Fruit fly (Drosophila melanogaster) whole organism, embryonic: ENCODE measurements around the gene CG44362.

Experiments
- Antp ChIP-seq: fragments of 200-800 bp; sonication (Bioruptor generic); optimal IDR thresholded peaks from 3 replicates; lab custom pipeline; 2016; ENCODE audit warnings: missing biosample characterization, missing genetic modification characterization
- Blimp-1 ChIP-seq: fragments of 200-800 bp; sonication (Bioruptor generic); optimal IDR thresholded peaks from 3 replicates; lab custom pipeline; 2018; ENCODE audit warnings: missing biosample characterization, missing genetic modification characterization, mild to moderate bottlenecking, moderate library complexity, missing genetic modification reagents
- CG11504 ChIP-seq: fragments of 200-800 bp; sonication (Bioruptor generic); optimal IDR thresholded peaks from 3 replicates; lab custom pipeline; 2019; ENCODE audit warnings: missing biosample characterization, mild to moderate bottlenecking, missing genetic modification characterization, moderate library complexity
- CG11723 ChIP-seq: fragments of 200-800 bp; sonication (Bioruptor generic); optimal IDR thresholded peaks from 2 replicates; lab custom pipeline; 2017; ENCODE audit warnings: missing biosample characterization, mild to moderate bottlenecking, missing genetic modification characterization
- CG12391 ChIP-seq: fragments of 200-800 bp; sonication (Bioruptor generic); optimal IDR thresholded peaks from 3 replicates; lab custom pipeline; 2018; ENCODE audit warnings: missing biosample characterization, mild to moderate bottlenecking, missing genetic modification characterization, moderate library complexity
- CG12744 ChIP-seq: fragments of 200-800 bp; sonication (Bioruptor generic); optimal IDR thresholded peaks from 2 replicates; lab custom pipeline; 2016; ENCODE audit warnings: missing biosample characterization, missing genetic modification characterization
- CG14014 ChIP-seq: fragments of 200-800 bp; sonication (Bioruptor generic); IDR thresholded peaks from 2 replicates; pipeline ENCODE4 v1.3.6; 2022; ENCODE audit warnings: missing biosample characterization, missing genetic modification characterization
- CG14965 ChIP-seq: fragments of 200-800 bp; sonication (Bioruptor generic); optimal IDR thresholded peaks from 2 replicates; lab custom pipeline; 2016; ENCODE audit warnings: missing biosample characterization, missing genetic modification characterization, borderline replicate concordance
- CG16813 ChIP-seq: fragments of 200-800 bp; sonication (Bioruptor generic); IDR thresholded peaks from 3 replicates; pipeline ENCODE4 v1.3.6; 2022; ENCODE audit warnings: missing biosample characterization, missing genetic modification characterization; ENCODE audit not compliant: partially characterized antibody
- CG1792 ChIP-seq: fragments of 200-800 bp; sonication (Bioruptor generic); optimal IDR thresholded peaks from 2 replicates; lab custom pipeline; 2016; ENCODE audit warnings: missing biosample characterization, missing genetic modification characterization
- CG18619 ChIP-seq: fragments of 200-800 bp; sonication (Bioruptor generic); optimal IDR thresholded peaks from 3 replicates; lab custom pipeline; 2017; ENCODE audit warnings: missing biosample characterization, mild to moderate bottlenecking, missing genetic modification characterization
- CG2120 ChIP-seq: fragments of 200-800 bp; sonication (Bioruptor generic); optimal IDR thresholded peaks from 3 replicates; lab custom pipeline; 2016; ENCODE audit warnings: missing biosample characterization, missing genetic modification characterization
- CG2875 ChIP-seq: fragments of 200-800 bp; sonication (Bioruptor generic); optimal IDR thresholded peaks from 2 replicates; lab custom pipeline; 2017; ENCODE audit warnings: missing biosample characterization, mild to moderate bottlenecking, missing genetic modification characterization, missing genetic modification reagents
- CG2889 ChIP-seq: fragments of 200-800 bp; sonication (Bioruptor generic); IDR thresholded peaks from 3 replicates; pipeline ENCODE4 v1.3.6; 2022; ENCODE audit warnings: missing biosample characterization, missing genetic modification characterization
- CG3726 ChIP-seq: fragments of 200-800 bp; sonication (Bioruptor generic); IDR thresholded peaks from 3 replicates; pipeline ENCODE4, ENCODE4 v1.3.6; 2022; ENCODE audit warnings: missing biosample characterization, missing genetic modification characterization
- CG3995 ChIP-seq: fragments of 200-800 bp; sonication (Bioruptor generic); optimal IDR thresholded peaks from 3 replicates; lab custom pipeline; 2016; ENCODE audit warnings: missing biosample characterization, missing genetic modification characterization
- CG6765 ChIP-seq: fragments of 200-800 bp; sonication (Bioruptor generic); optimal IDR thresholded peaks from 3 replicates; lab custom pipeline; 2017; ENCODE audit warnings: missing biosample characterization, mild to moderate bottlenecking, missing genetic modification characterization
- CG8281 ChIP-seq: fragments of 200-800 bp; sonication (Bioruptor generic); optimal IDR thresholded peaks from 2 replicates; lab custom pipeline; 2018; ENCODE audit warnings: missing biosample characterization, mild to moderate bottlenecking, missing genetic modification characterization, moderate library complexity
- CG8478 ChIP-seq: fragments of >200 bp; optimal IDR thresholded peaks from 2 replicates; lab custom pipeline; 2018
- CG9437 ChIP-seq: fragments of 200-800 bp; sonication (Bioruptor generic); optimal IDR thresholded peaks from 2 replicates; lab custom pipeline; 2018; ENCODE audit warnings: missing biosample characterization, mild to moderate bottlenecking, missing genetic modification characterization
- CHES-1-like ChIP-seq: fragments of 200-800 bp; sonication (Bioruptor generic); optimal IDR thresholded peaks from 2 replicates; lab custom pipeline; 2016; ENCODE audit warnings: missing biosample characterization, missing genetic modification characterization
- H15 ChIP-seq: fragments of 200-800 bp; sonication (Bioruptor generic); IDR thresholded peaks from 3 replicates; pipeline ENCODE4 v1.3.6; 2022; ENCODE audit warnings: missing biosample characterization, missing genetic modification characterization
- Hr78 ChIP-seq, 2 experiments: fragments of 200-800 bp in 1 of 2; fragments of >200 bp in 1 of 2; sonication (Bioruptor generic) in 1 of 2; optimal IDR thresholded peaks; 2 replicates each; lab custom pipeline; 2017 to 2019; ENCODE audit warnings: missing biosample characterization in 2 of 2, missing genetic modification characterization in 2 of 2, mild to moderate bottlenecking in 1 of 2, moderate library complexity in 1 of 2
- Meics ChIP-seq: fragments of 200-800 bp; sonication (Bioruptor generic); optimal IDR thresholded peaks from 2 replicates; lab custom pipeline; 2017; ENCODE audit warnings: missing biosample characterization, mild to moderate bottlenecking, missing genetic modification characterization
- Mrtf ChIP-seq: fragments of 200-800 bp; sonication (Bioruptor generic); IDR thresholded peaks from 3 replicates; pipeline ENCODE4 v1.3.6; 2022; ENCODE audit warnings: missing biosample characterization, missing genetic modification characterization
- NFAT ChIP-seq: fragments of 200-800 bp; sonication (Bioruptor generic); IDR thresholded peaks from 2 replicates; pipeline ENCODE4 v1.3.6; 2022; ENCODE audit warnings: missing biosample characterization, missing genetic modification characterization
- Optix ChIP-seq: fragments of 200-800 bp; sonication (Bioruptor generic); IDR thresholded peaks from 3 replicates; pipeline ENCODE4 v1.3.6; 2022; ENCODE audit warnings: missing biosample characterization, missing genetic modification characterization
- Side ChIP-seq: fragments of 200-800 bp; sonication (Bioruptor generic); optimal IDR thresholded peaks from 2 replicates; lab custom pipeline; 2016; ENCODE audit warnings: missing biosample characterization, missing genetic modification characterization
- Spps ChIP-seq: fragments of 200-800 bp; sonication (Bioruptor generic); optimal IDR thresholded peaks from 2 replicates; lab custom pipeline; 2018; ENCODE audit warnings: missing biosample characterization, mild to moderate bottlenecking, missing genetic modification characterization
- Usf ChIP-seq: fragments of 200-800 bp; sonication (Bioruptor generic); optimal IDR thresholded peaks from 2 replicates; lab custom pipeline; 2017; ENCODE audit warnings: missing genotype, missing biosample characterization, missing genetic modification characterization
- ab ChIP-seq: fragments of 200-800 bp; sonication (Bioruptor generic); optimal IDR thresholded peaks from 2 replicates; lab custom pipeline; 2016; ENCODE audit warnings: missing biosample characterization, missing genetic modification characterization
- bowl ChIP-seq: fragments of 200-800 bp; sonication (Bioruptor generic); IDR thresholded peaks from 2 replicates; pipeline ENCODE4 v1.3.6; 2022; ENCODE audit warnings: missing biosample characterization, missing genetic modification characterization
- bsh ChIP-seq, 2 experiments: fragments of 200-800 bp; sonication (Bioruptor generic); optimal IDR thresholded peaks; 2 replicates each; lab custom pipeline; 2017 to 2018; ENCODE audit warnings: mild to moderate bottlenecking in 2 of 2, missing biosample characterization in 2 of 2, missing genetic modification characterization in 2 of 2, moderate library complexity in 1 of 2
- chif ChIP-seq, 2 experiments: fragments of 200-800 bp; sonication (Bioruptor generic); optimal IDR thresholded peaks; 3 replicates each; lab custom pipeline; 2016; ENCODE audit warnings: missing biosample characterization in 2 of 2, missing genetic modification characterization in 2 of 2
- corto ChIP-seq: fragments of 200-800 bp; sonication (Bioruptor generic); optimal IDR thresholded peaks from 2 replicates; lab custom pipeline; 2016; ENCODE audit warnings: missing biosample characterization, mild to moderate bottlenecking, missing genetic modification characterization, moderate library complexity
- danr ChIP-seq: fragments of 200-800 bp; sonication (Bioruptor generic); IDR thresholded peaks from 2 replicates; pipeline ENCODE4 v1.3.6; 2022; ENCODE audit warnings: missing biosample characterization, missing genetic modification characterization
- dpn ChIP-seq, 2 experiments: fragments of 200-800 bp; sonication (Bioruptor generic); optimal IDR thresholded peaks; 3 replicates each; lab custom pipeline; 2016; ENCODE audit warnings: missing biosample characterization in 2 of 2, missing genetic modification characterization in 2 of 2
- ewg ChIP-seq: fragments of 200-800 bp; sonication (Bioruptor generic); optimal IDR thresholded peaks from 3 replicates; lab custom pipeline; 2017; ENCODE audit warnings: mild to moderate bottlenecking, missing biosample characterization, missing genetic modification reagents, missing genetic modification characterization
- ftz-f1 ChIP-seq: fragments of 200-800 bp; sonication (Bioruptor generic); optimal IDR thresholded peaks from 2 replicates; lab custom pipeline; 2016; ENCODE audit warnings: missing biosample characterization, missing genetic modification characterization
- gem ChIP-seq: fragments of 200-800 bp; sonication (Bioruptor generic); optimal IDR thresholded peaks from 2 replicates; lab custom pipeline; 2019; ENCODE audit warnings: missing biosample characterization, mild to moderate bottlenecking, missing genetic modification characterization, moderate library complexity
- hbn ChIP-seq: fragments of 200-800 bp; sonication (Bioruptor generic); IDR thresholded peaks from 2 replicates; pipeline ENCODE4 v1.3.6; 2022; ENCODE audit warnings: missing biosample characterization, missing genetic modification characterization; ENCODE audit not compliant: partially characterized antibody
- kah ChIP-seq: fragments of 200-800 bp; sonication (Bioruptor generic); optimal IDR thresholded peaks from 2 replicates; lab custom pipeline; 2018; ENCODE audit warnings: missing biosample characterization, mild to moderate bottlenecking, missing genetic modification characterization
- knrl ChIP-seq: fragments of 200-800 bp; sonication (Bioruptor generic); IDR thresholded peaks from 3 replicates; pipeline ENCODE4 v1.3.6; 2022; ENCODE audit warnings: missing biosample characterization, missing genetic modification characterization; ENCODE audit not compliant: partially characterized antibody
- lbe ChIP-seq: fragments of 200-800 bp; sonication (Bioruptor generic); optimal IDR thresholded peaks from 2 replicates; lab custom pipeline; 2016; ENCODE audit warnings: missing biosample characterization, mild to moderate bottlenecking, missing genetic modification characterization
- row ChIP-seq: fragments of 200-800 bp; sonication (Bioruptor generic); IDR thresholded peaks from 3 replicates; pipeline ENCODE4 v1.3.6; 2022; ENCODE audit warnings: missing biosample characterization, missing genetic modification characterization
- sc ChIP-seq, 3 experiments: fragments of >200 bp in 2 of 3; fragments of 200-800 bp in 1 of 3; sonication (Bioruptor generic) in 1 of 3; optimal IDR thresholded peaks; 2 replicates in 2 of 3; 3 replicates in 1 of 3; lab custom pipeline; 2017; ENCODE audit warnings: mild to moderate bottlenecking in 1 of 3, missing biosample characterization in 1 of 3, missing genetic modification characterization in 1 of 3, missing genetic modification reagents in 1 of 3
- sim ChIP-seq: fragments of 200-800 bp; sonication (Bioruptor generic); IDR thresholded peaks from 2 replicates; pipeline ENCODE4 v1.3.6; 2022; ENCODE audit warnings: missing biosample characterization, missing genetic modification characterization
- so ChIP-seq: fragments of 200-800 bp; sonication (Bioruptor generic); IDR thresholded peaks from 3 replicates; pipeline ENCODE4 v1.3.6; 2022; ENCODE audit warnings: missing biosample characterization, missing genetic modification characterization
- wor ChIP-seq: fragments of 200-800 bp; sonication (Bioruptor generic); IDR thresholded peaks from 2 replicates; pipeline ENCODE4 v1.3.6; 2022; ENCODE audit warnings: missing biosample characterization, missing genetic modification characterization

Gene CG44362

DNA sequence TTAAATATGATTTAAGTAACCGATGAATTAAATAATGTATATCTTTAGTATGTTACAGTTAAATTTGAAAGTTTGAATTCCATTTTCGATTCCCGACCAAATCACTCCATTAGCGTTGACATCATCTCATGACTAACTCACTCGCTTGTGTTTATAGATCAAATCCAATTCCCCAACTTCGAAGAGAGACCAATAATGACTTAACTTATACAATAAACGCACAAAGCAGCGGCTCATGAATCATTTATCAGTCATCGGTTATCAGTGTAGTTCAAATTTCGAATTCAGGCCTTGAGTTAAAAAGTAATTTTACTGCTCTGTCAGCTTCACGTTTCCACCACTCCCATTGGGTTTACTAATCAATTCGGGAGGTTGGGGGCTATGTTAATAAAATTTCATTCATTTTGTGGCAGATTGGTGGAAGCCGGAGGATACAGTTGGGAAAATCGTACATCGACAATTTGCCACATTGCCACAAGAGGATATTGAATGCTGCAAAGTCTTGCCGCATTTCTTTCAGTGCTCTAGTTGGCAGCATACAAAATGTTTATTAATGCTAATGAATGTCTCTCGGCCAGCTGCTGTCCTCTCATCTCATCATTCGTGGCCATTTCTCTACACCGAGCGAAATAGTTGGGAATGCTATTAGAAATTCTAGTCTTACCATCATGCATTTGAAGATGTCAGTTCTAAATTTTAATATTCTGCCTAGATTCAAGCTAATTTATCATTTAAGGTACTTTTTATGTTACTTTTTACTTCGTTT lies 11.1 kb downstream of the CG44362 start (continued):
- TF ChIP-seq Antp, result peak; percentile 50
- TF ChIP-seq CG1792, result no peak
- TF ChIP-seq CG3726 (GFP tag; lab: Robert Waterston, UW), result no peak
- no peak for TF ChIP-seq Usf (GFP tag; lab: Kevin White, UChicago)
- peak; percentile 10 for TF ChIP-seq CG14965 (GFP tag; lab: Kevin White, UChicago)
- no peak for TF ChIP-seq danr (GFP tag; lab: Robert Waterston, UW)
- TF ChIP-seq hbn (GFP tag; lab: Robert Waterston, UW), result no peak
- TF ChIP-seq CG11504 (tag; lab: Kevin White, UChicago), result peak; percentile 61
- TF ChIP-seq CG8478 (lab: Kevin White, UChicago), result no peak
- no peak for TF ChIP-seq Side (GFP tag; lab: Kevin White, UChicago)
- TF ChIP-seq Meics (GFP tag; lab: Kevin White, UChicago), result peak; percentile 10
- no peak for TF ChIP-seq CG2889 (GFP tag; lab: Robert Waterston, UW)
- TF ChIP-seq CG11723 (GFP tag; lab: Kevin White, UChicago), result no peak
- no peak for TF ChIP-seq ftz-f1 (GFP tag; lab: Kevin White, UChicago)
- TF ChIP-seq dpn (GFP tag; optimal IDR thresholded peaks at IDR 0.05; lab: Kevin White, UChicago), result peak; percentile 17 to 24
- TF ChIP-seq CG18619, result no peak
- TF ChIP-seq row (GFP tag; lab: Robert Waterston, UW), result peak; percentile 23; the same call in 1 of the 3 replicates
- TF ChIP-seq H15, result no peak
- no peak for TF ChIP-seq kah (GFP tag; lab: Kevin White, UChicago)
- no peak for TF ChIP-seq CG3995 (GFP tag; lab: Kevin White, UChicago)
- TF ChIP-seq chif (GFP tag; optimal IDR thresholded peaks at IDR 0.05; lab: Kevin White, UChicago), result peak; percentile 28 to 44
- no peak for TF ChIP-seq Hr78 (GFP tag; optimal IDR thresholded peaks at IDR 0.05; lab: Kevin White, UChicago)
- no peak for TF ChIP-seq CG16813 (GFP tag; lab: Robert Waterston, UW)
- no peak for TF ChIP-seq bowl (GFP tag; lab: Robert Waterston, UW)
- TF ChIP-seq CG2875 (GFP tag; lab: Kevin White, UChicago), result no peak
- 0 out of 2 replicates have a peak, but pooled peaks have one; percentile 28 for TF ChIP-seq CG14014 (GFP tag; lab: Robert Waterston, UW)
- no peak for TF ChIP-seq so (GFP tag; lab: Robert Waterston, UW)
- TF ChIP-seq NFAT, result no peak
- peak; percentile 40 for TF ChIP-seq Blimp-1 (GFP tag; lab: Kevin White, UChicago)
- TF ChIP-seq bsh (GFP tag; optimal IDR thresholded peaks at IDR 0.05; lab: Kevin White, UChicago), result peak in 1 of 2 experiments; percentile 38
- no peak for TF ChIP-seq wor (GFP tag; lab: Robert Waterston, UW)
- TF ChIP-seq CG9437 (GFP tag; lab: Kevin White, UChicago), result peak; percentile 16
- no peak for TF ChIP-seq CG6765 (GFP tag; lab: Kevin White, UChicago)
- TF ChIP-seq sim, result no peak
- TF ChIP-seq knrl, result no peak
- no peak for TF ChIP-seq ab
- TF ChIP-seq CHES-1-like (GFP tag; lab: Kevin White, UChicago), result no peak
- no peak for TF ChIP-seq CG12391 (tag; lab: Kevin White, UChicago)
- no peak for TF ChIP-seq corto (GFP tag; lab: Kevin White, UChicago)
- peak; percentile 19 for TF ChIP-seq CG2120 (GFP tag; lab: Kevin White, UChicago)
- TF ChIP-seq Mrtf, result no peak
- no peak for TF ChIP-seq CG8281 (tag; lab: Kevin White, UChicago)
- no peak for TF ChIP-seq lbe
- no peak for TF ChIP-seq Spps
- TF ChIP-seq gem (tag; lab: Kevin White, UChicago), result peak; percentile 66
- no peak for TF ChIP-seq Optix (GFP tag; lab: Robert Waterston, UW)
- no peak for TF ChIP-seq CG12744 (GFP tag; lab: Kevin White, UChicago)
- no peak for TF ChIP-seq ewg (GFP tag; lab: Kevin White, UChicago)
- TF ChIP-seq sc (optimal IDR thresholded peaks at IDR 0.05; lab: Kevin White, UChicago), result no peak
- TF ChIP-seq sc (GFP tag; optimal IDR thresholded peaks at IDR 0.05; lab: Kevin White, UChicago), result no peak
